Fruit fly (Drosophila melanogaster) whole organism, adult: ENCODE results near the gene hkb.

Source experiments
- Hr96 ChIP-seq: fragments of 200-800 bp; sonication (Bioruptor generic); optimal IDR thresholded peaks from 2 replicates; lab custom pipeline; 2016; ENCODE audit warnings: missing biosample characterization, missing genetic modification characterization
- bab1 ChIP-seq: fragments of 200-800 bp; sonication (Bioruptor generic); optimal IDR thresholded peaks from 3 replicates; lab custom pipeline; 2019; ENCODE audit warnings: missing biosample characterization, mild to moderate bottlenecking, missing genetic modification characterization, moderate library complexity
- kay ChIP-seq: fragments of 200-800 bp; sonication (Bioruptor generic); peaks from one replicate; lab custom pipeline; 2016; ENCODE audit warnings: missing biosample characterization, missing genetic modification characterization, borderline replicate concordance
- ovo ChIP-seq: fragments of 200-800 bp; sonication (Bioruptor generic); optimal IDR thresholded peaks from 2 replicates; lab custom pipeline; 2016; ENCODE audit warnings: missing biosample characterization, missing genetic modification characterization
- pad ChIP-seq: fragments of 200-800 bp; sonication (Bioruptor generic); optimal IDR thresholded peaks from 3 replicates; lab custom pipeline; 2017; ENCODE audit warnings: missing biosample characterization, missing genetic modification characterization, mild to moderate bottlenecking, moderate library complexity, missing genetic modification reagents
- tj ChIP-seq: fragments of 200-800 bp; sonication (Bioruptor generic); optimal IDR thresholded peaks from 3 replicates; lab custom pipeline; 2017; ENCODE audit warnings: missing biosample characterization, mild to moderate bottlenecking, missing genetic modification characterization, moderate library complexity

- TF ChIP-seq tj (GFP tag; lab: Kevin White, UChicago) (no peak), pad (GFP tag; lab: Kevin White, UChicago) (no peak), bab1 (GFP tag; lab: Kevin White, UChicago) (no peak), ovo (no peak), Hr96 (GFP tag; lab: Kevin White, UChicago) (no peak), kay (GFP tag; lab: Kevin White, UChicago) (no peak)
These were observed 35.7 kb upstream of the hkb start for dm6 chr3R:4382165-4382564.
